Worm (Caenorhabditis elegans) whole organism, mixed stage, embryonic: ENCODE data around the gene K02G10.5.

Experiments used
- blmp-1 ChIP-seq: fragments of 150-350 bp; optimal IDR thresholded peaks from 2 replicates; lab custom pipeline; 2014; ENCODE audit warnings: missing biosample characterization, missing genetic modification characterization
- drap-1 ChIP-seq: fragments of 200-800 bp; sonication (Bioruptor generic); optimal IDR thresholded peaks from 3 replicates; lab custom pipeline; 2018; ENCODE audit warnings: mild to moderate bottlenecking, missing genetic modification characterization, missing compliant biosample characterization
- elt-1 ChIP-seq: sonication (generic microtip); optimal IDR thresholded peaks from 2 replicates; lab custom pipeline; 2017; ENCODE audit warnings: missing genetic modification characterization, mild to moderate bottlenecking, missing compliant biosample characterization, antibody characterized with exemption, moderate library complexity, borderline replicate concordance; ENCODE audit not compliant: insufficient read depth
- flh-1 ChIP-seq: fragments of 200-800 bp; sonication (Bioruptor generic); optimal IDR thresholded peaks from 2 replicates; lab custom pipeline; 2018; ENCODE audit warnings: mild to moderate bottlenecking, missing genetic modification characterization, moderate library complexity, missing compliant biosample characterization
- lin-13 ChIP-seq: fragments of 150-350 bp; optimal IDR thresholded peaks from 2 replicates; lab custom pipeline; 2014; ENCODE audit warnings: missing biosample characterization, missing genetic modification characterization
- mab-5 ChIP-seq: fragments of 150-350 bp; optimal IDR thresholded peaks from 2 replicates; lab custom pipeline; 2014; ENCODE audit warnings: missing biosample characterization, missing genetic modification characterization
- mls-2 ChIP-seq: sonication (generic microtip); optimal IDR thresholded peaks from 2 replicates; lab custom pipeline; 2016; ENCODE audit warnings: mild to moderate bottlenecking, missing genetic modification characterization, moderate library complexity, missing compliant biosample characterization
- nhr-12 ChIP-seq: fragments of 150-350 bp; optimal IDR thresholded peaks from 2 replicates; lab custom pipeline; 2014; ENCODE audit warnings: missing biosample characterization, missing genetic modification characterization
- nhr-2 ChIP-seq: fragments of 150-350 bp; optimal IDR thresholded peaks from 2 replicates; lab custom pipeline; 2014; ENCODE audit warnings: missing biosample characterization, missing genetic modification characterization
- sptf-1 ChIP-seq: sonication (generic microtip); optimal IDR thresholded peaks from 2 replicates; lab custom pipeline; 2017; ENCODE audit warnings: mild to moderate bottlenecking, missing genetic modification characterization, moderate library complexity, missing compliant biosample characterization
- tbx-8 ChIP-seq: fragments of 200-800 bp; sonication (Bioruptor generic); optimal IDR thresholded peaks from 2 replicates; lab custom pipeline; 2018; ENCODE audit warnings: mild to moderate bottlenecking, missing genetic modification characterization, moderate library complexity, missing compliant biosample characterization
- unc-39 ChIP-seq: fragments of 150-350 bp; optimal IDR thresholded peaks from 2 replicates; lab custom pipeline; 2014; ENCODE audit warnings: missing biosample characterization, missing genetic modification characterization
- unc-62 ChIP-seq: fragments of 150-350 bp; optimal IDR thresholded peaks from 2 replicates; lab custom pipeline; 2014; ENCODE audit warnings: missing biosample characterization, missing genetic modification reagents, missing genetic modification characterization
- zip-8 ChIP-seq: fragments of 150-350 bp; optimal IDR thresholded peaks from 2 replicates; lab custom pipeline; 2014; ENCODE audit warnings: missing biosample characterization, missing genetic modification characterization

Gene K02G10.5

ce11 chrX:4651428-4651827, 39.6 kb downstream of the K02G10.5 start:
- TF ChIP-seq nhr-2 (tag; lab: Kevin White, UChicago) (no peak), mls-2 (no peak), elt-1 (tag; lab: Kevin White, UChicago) (no peak), nhr-12 (tag; lab: Kevin White, UChicago) (no peak), zip-8 (no peak), tbx-8 (GFP tag; lab: Kevin White, UChicago) (no peak), unc-39 (tag; lab: Kevin White, UChicago) (no peak), drap-1 (GFP tag; lab: Kevin White, UChicago) (no peak), mab-5 (tag; lab: Kevin White, UChicago) (no peak), lin-13 (tag; lab: Kevin White, UChicago) (no peak), blmp-1 (tag; lab: Kevin White, UChicago) (no peak)
- TF ChIP-seq, all 35 proteins: peak for 0

ce11 chrX:4649097-4649496, 41.9 kb downstream of the K02G10.5 start, which contains the start of gene ent-5:
Gene ent-5, minus strand, starts transcription at chrX:4649197.
- no peak for TF ChIP-seq unc-62 (GFP tag; lab: Kevin White, UChicago)
- no peak for TF ChIP-seq unc-39 (tag; lab: Kevin White, UChicago)
- no peak for TF ChIP-seq flh-1 (GFP tag; lab: Kevin White, UChicago)
- no peak for TF ChIP-seq lin-13 (tag; lab: Kevin White, UChicago)
- TF ChIP-seq, all 35 proteins: peak for 0

ce11 chrX:4647104-4647503, 43.9 kb downstream of the K02G10.5 start, which contains the start of gene C46C11.4:
Gene C46C11.4, minus strand, starts transcription at chrX:4647204.
- TF ChIP-seq nhr-2 (tag; lab: Kevin White, UChicago), result peak; percentile 8
- TF ChIP-seq sptf-1 (tag; lab: Kevin White, UChicago), result no peak
